Worm (Caenorhabditis elegans): ENCODE measurements around the gene tomm-20.

- TF ChIP-seq dao-5 (tag; optimal IDR thresholded peaks at IDR 0.05) (no peak), W03F9.2 (tag; optimal IDR thresholded peaks at IDR 0.05) (no peak), him-1 (tag; optimal IDR thresholded peaks at IDR 0.05) (no peak)
Measured at ce11 chrV:12298184-12298583, 45.1 kb downstream of the tomm-20 start.
